Worm (Caenorhabditis elegans) whole organism, early embryonic: ENCODE measurements around the gene crh-1.

Experiments used
- B0310.2 ChIP-seq: sonication (generic microtip); optimal IDR thresholded peaks from 2 replicates; lab custom pipeline; 2016; ENCODE audit warnings: mild to moderate bottlenecking, missing genetic modification characterization, missing compliant biosample characterization
- F13C5.2 ChIP-seq: sonication (generic microtip); optimal IDR thresholded peaks from 2 replicates; lab custom pipeline; 2017; ENCODE audit warnings: mild to moderate bottlenecking, missing genetic modification characterization, inconsistent platforms, missing compliant biosample characterization
- aly-1 ChIP-seq: sonication (generic microtip); optimal IDR thresholded peaks from 2 replicates; lab custom pipeline; 2016; ENCODE audit warnings: missing genetic modification characterization, missing compliant biosample characterization
- ama-1 ChIP-seq: fragments of 150-350 bp; optimal IDR thresholded peaks from 2 replicates; lab custom pipeline; 2014
- ceh-13 ChIP-seq: fragments of 200-800 bp; sonication (Bioruptor generic); optimal IDR thresholded peaks from 2 replicates; lab custom pipeline; 2018; ENCODE audit warnings: mild to moderate bottlenecking, missing genetic modification characterization, missing compliant biosample characterization
- ets-7 ChIP-seq: sonication (generic microtip); optimal IDR thresholded peaks from 2 replicates; lab custom pipeline; 2016; ENCODE audit warnings: missing genotype, missing genetic modification characterization, missing compliant biosample characterization
- flt-1 ChIP-seq: fragments of 200-800 bp; sonication (Bioruptor generic); IDR thresholded peaks from 2 replicates; pipeline ENCODE4 v1.3.6; 2022; ENCODE audit warnings: missing genetic modification characterization, missing compliant biosample characterization
- hmg-4 ChIP-seq: fragments of 200-800 bp; sonication (Bioruptor generic); optimal IDR thresholded peaks from 2 replicates; lab custom pipeline; 2018; ENCODE audit warnings: mild to moderate bottlenecking, missing genetic modification characterization, missing compliant biosample characterization
- hnd-1 ChIP-seq: sonication (generic microtip); optimal IDR thresholded peaks from 2 replicates; lab custom pipeline; 2016; ENCODE audit warnings: missing genetic modification characterization, missing compliant biosample characterization
- pes-1 ChIP-seq: fragments of 200-800 bp; sonication (Bioruptor generic); IDR thresholded peaks from 2 replicates; pipeline ENCODE4 v1.3.6; 2022; ENCODE audit warnings: missing genetic modification reagents, missing genetic modification characterization, missing compliant biosample characterization
- tbx-37 ChIP-seq: fragments of 200-800 bp; sonication (Bioruptor generic); conservative IDR thresholded peaks from 2 replicates; pipeline ENCODE4 v1.3.6; 2022; ENCODE audit warnings: missing genetic modification reagents, missing genetic modification characterization, missing compliant biosample characterization
- tra-4 ChIP-seq: sonication (generic microtip); optimal IDR thresholded peaks from 2 replicates; lab custom pipeline; 2017; ENCODE audit warnings: missing genetic modification characterization, missing compliant biosample characterization

DNA sequence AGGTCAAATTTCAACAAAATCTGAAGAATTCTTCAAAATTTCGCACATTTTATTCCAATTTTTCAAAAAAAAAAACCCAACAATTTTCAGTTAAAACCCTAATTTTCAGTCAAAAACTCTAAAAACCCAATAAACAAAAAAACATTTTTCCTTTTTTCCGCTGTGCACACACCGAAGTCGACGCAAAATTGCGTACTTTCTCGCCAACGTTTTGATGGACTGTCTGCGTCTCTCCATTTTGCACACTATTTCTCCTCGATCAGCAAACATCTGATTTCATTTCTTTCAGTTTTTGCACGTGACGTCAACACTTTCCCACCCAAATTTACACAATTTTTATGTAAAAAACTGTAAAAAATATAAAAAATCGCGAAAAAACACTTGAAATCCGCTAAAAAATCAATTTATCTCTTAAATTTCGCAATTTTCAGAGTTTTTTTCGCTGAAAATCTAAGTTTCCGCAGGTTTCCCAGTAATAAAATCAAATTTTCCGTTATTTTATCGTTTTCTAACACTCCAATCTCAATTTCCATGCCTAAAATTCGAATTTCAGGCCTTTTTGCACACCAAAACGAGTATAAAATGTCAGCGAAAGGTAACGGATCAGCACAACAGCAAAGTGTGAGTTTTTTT is at the start of gene crh-1:
- no peak for TF ChIP-seq hnd-1 (tag; lab: Kevin White, UChicago)
- no peak for TF ChIP-seq flt-1
- no peak for TF ChIP-seq hmg-4 (GFP tag; lab: Kevin White, UChicago)
- no peak for TF ChIP-seq ama-1 (lab: Kevin White, UChicago)
- no peak for TF ChIP-seq tra-4
- TF ChIP-seq ceh-13 (GFP tag; lab: Kevin White, UChicago): no peak
- TF ChIP-seq B0310.2 (tag; lab: Kevin White, UChicago): no peak
- TF ChIP-seq tbx-37 (GFP tag; lab: Robert Waterston, UW): no peak
- no peak for TF ChIP-seq pes-1
- no peak for TF ChIP-seq F13C5.2 (tag; lab: Kevin White, UChicago)
- no peak for TF ChIP-seq ets-7
- no peak for TF ChIP-seq aly-1 (tag; lab: Kevin White, UChicago)
